Fruit fly (Drosophila melanogaster) whole organism, embryonic: Measurements from ENCODE around the gene RpS28-like.

Source experiments
- Ada2b ChIP-seq: fragments of 200-800 bp; sonication (Bioruptor generic); IDR thresholded peaks from 2 replicates; pipeline ENCODE4 v1.3.6; 2022; ENCODE audit warnings: missing biosample characterization, missing genetic modification characterization
- Bgb ChIP-seq: fragments of 200-800 bp; sonication (Bioruptor generic); IDR thresholded peaks from 2 replicates; pipeline ENCODE4 v1.3.6; 2022; ENCODE audit warnings: missing biosample characterization, missing genetic modification characterization; ENCODE audit not compliant: partially characterized antibody
- CG10462 ChIP-seq: fragments of 200-800 bp; sonication (Bioruptor generic); optimal IDR thresholded peaks from 2 replicates; lab custom pipeline; 2016; ENCODE audit warnings: missing biosample characterization, missing genetic modification characterization
- CG11695 ChIP-seq: fragments of 200-800 bp; sonication (Bioruptor generic); IDR thresholded peaks from 3 replicates; pipeline ENCODE4 v1.3.6; 2022; ENCODE audit warnings: missing biosample characterization, missing genetic modification characterization
- CG14014 ChIP-seq: fragments of 200-800 bp; sonication (Bioruptor generic); IDR thresholded peaks from 2 replicates; pipeline ENCODE4 v1.3.6; 2022; ENCODE audit warnings: missing biosample characterization, missing genetic modification characterization
- CG15269 ChIP-seq: fragments of 200-800 bp; sonication (Bioruptor generic); optimal IDR thresholded peaks from 2 replicates; lab custom pipeline; 2018; ENCODE audit warnings: missing biosample characterization, mild to moderate bottlenecking, missing genetic modification characterization, moderate library complexity
- CG15514 ChIP-seq: fragments of 200-800 bp; sonication (Bioruptor generic); optimal IDR thresholded peaks from 3 replicates; lab custom pipeline; 2017; ENCODE audit warnings: missing biosample characterization, missing genetic modification characterization, mild to moderate bottlenecking, moderate library complexity, missing genetic modification reagents
- CG15696 ChIP-seq: fragments of 200-800 bp; sonication (Bioruptor generic); optimal IDR thresholded peaks from 2 replicates; lab custom pipeline; 2019; ENCODE audit warnings: missing biosample characterization, mild to moderate bottlenecking, missing genetic modification characterization, moderate library complexity
- CG1603 ChIP-seq: fragments of 200-800 bp; sonication (Bioruptor generic); optimal IDR thresholded peaks from 2 replicates; lab custom pipeline; 2019; ENCODE audit warnings: missing biosample characterization, mild to moderate bottlenecking, missing genetic modification characterization, moderate library complexity
- CG2120 ChIP-seq: fragments of 200-800 bp; sonication (Bioruptor generic); optimal IDR thresholded peaks from 3 replicates; lab custom pipeline; 2016; ENCODE audit warnings: missing biosample characterization, missing genetic modification characterization
- CG30403 ChIP-seq: fragments of 200-800 bp; sonication (Bioruptor generic); optimal IDR thresholded peaks from 3 replicates; lab custom pipeline; 2016; ENCODE audit warnings: missing biosample characterization, missing genetic modification characterization
- CG3726 ChIP-seq: fragments of 200-800 bp; sonication (Bioruptor generic); IDR thresholded peaks from 3 replicates; pipeline ENCODE4, ENCODE4 v1.3.6; 2022; ENCODE audit warnings: missing biosample characterization, missing genetic modification characterization
- CG4328 ChIP-seq: fragments of 200-800 bp; sonication (Bioruptor generic); optimal IDR thresholded peaks from 3 replicates; lab custom pipeline; 2017; ENCODE audit warnings: missing biosample characterization, missing genetic modification reagents, missing genetic modification characterization
- CG43689 ChIP-seq: fragments of 200-800 bp; sonication (Bioruptor generic); IDR thresholded peaks from 2 replicates; pipeline ENCODE4 v1.3.6; 2022; ENCODE audit warnings: missing biosample characterization, missing genetic modification characterization
- CG7372 ChIP-seq: fragments of 200-800 bp; sonication (Bioruptor generic); IDR thresholded peaks from 2 replicates; pipeline ENCODE4 v1.3.6; 2022; ENCODE audit warnings: missing biosample characterization, missing genetic modification characterization
- CG8290 ChIP-seq, 3 experiments: fragments of 200-800 bp; sonication (Bioruptor generic); optimal IDR thresholded peaks; 2 replicates each; lab custom pipeline; 2016 to 2019; ENCODE audit warnings: missing biosample characterization in 3 of 3, missing genetic modification characterization in 3 of 3, mild to moderate bottlenecking in 2 of 3, moderate library complexity in 1 of 3
- CG9727 ChIP-seq: fragments of 200-800 bp; sonication (Bioruptor generic); optimal IDR thresholded peaks from 3 replicates; lab custom pipeline; 2017; ENCODE audit warnings: missing biosample characterization, mild to moderate bottlenecking, missing genetic modification characterization
- CG9932 ChIP-seq: fragments of 200-800 bp; sonication (Bioruptor generic); IDR thresholded peaks from 2 replicates; pipeline ENCODE4 v1.3.6; 2022; ENCODE audit warnings: missing biosample characterization, missing genetic modification characterization
- D19A ChIP-seq: fragments of 200-800 bp; optimal IDR thresholded peaks from 3 replicates; lab custom pipeline; 2019; ENCODE audit warnings: missing biosample characterization, mild to moderate bottlenecking, missing genetic modification characterization, moderate library complexity
- Doc2 ChIP-seq: fragments of 200-800 bp; sonication (Bioruptor generic); IDR thresholded peaks from 2 replicates; pipeline ENCODE4 v1.3.6; 2022; ENCODE audit warnings: missing biosample characterization, missing genetic modification characterization
- Drgx ChIP-seq: fragments of 200-800 bp; sonication (Bioruptor generic); IDR thresholded peaks from 2 replicates; pipeline ENCODE4 v1.3.6; 2022; ENCODE audit warnings: missing biosample characterization, missing genetic modification characterization
- Ets65A ChIP-seq: fragments of 200-800 bp; sonication (Bioruptor generic); peaks from one replicate; lab custom pipeline; 2016; ENCODE audit warnings: missing biosample characterization, missing genetic modification characterization
- HHEX ChIP-seq: fragments of 200-800 bp; sonication (Bioruptor generic); optimal IDR thresholded peaks from 3 replicates; lab custom pipeline; 2017; ENCODE audit warnings: missing biosample characterization, mild to moderate bottlenecking, missing genetic modification characterization, missing genetic modification reagents
- HLH3B ChIP-seq: fragments of 200-800 bp; sonication (Bioruptor generic); IDR thresholded peaks from 2 replicates; pipeline ENCODE4 v1.3.6; 2022; ENCODE audit warnings: missing biosample characterization, missing genetic modification characterization
- Hr51 ChIP-seq, 2 experiments: fragments of 200-800 bp; sonication (Bioruptor generic); optimal IDR thresholded peaks; 2 replicates in 1 of 2; 3 replicates in 1 of 2; lab custom pipeline; 2016 to 2018; ENCODE audit warnings: missing biosample characterization in 2 of 2, missing genetic modification characterization in 2 of 2, mild to moderate bottlenecking in 1 of 2, moderate library complexity in 1 of 2
- Jarid2 ChIP-seq: fragments of 200-800 bp; sonication (Bioruptor generic); optimal IDR thresholded peaks from 3 replicates; lab custom pipeline; 2017; ENCODE audit warnings: mild to moderate bottlenecking, missing biosample characterization, missing genetic modification reagents, missing genetic modification characterization
- Med ChIP-seq: fragments of 200-800 bp; sonication (Bioruptor generic); peaks from one replicate; lab custom pipeline; 2016; ENCODE audit warnings: missing biosample characterization, missing genetic modification characterization, mild to moderate bottlenecking, inconsistent platforms, moderate library complexity
- Meics ChIP-seq: fragments of 200-800 bp; sonication (Bioruptor generic); optimal IDR thresholded peaks from 2 replicates; lab custom pipeline; 2017; ENCODE audit warnings: missing biosample characterization, mild to moderate bottlenecking, missing genetic modification characterization
- Poxn ChIP-seq: fragments of 200-800 bp; sonication (Bioruptor generic); IDR thresholded peaks from 2 replicates; pipeline ENCODE4 v1.3.6; 2022; ENCODE audit warnings: missing biosample characterization, missing genetic modification characterization
- Rfx ChIP-seq: fragments of 200-800 bp; sonication (Bioruptor generic); IDR thresholded peaks from 2 replicates; pipeline ENCODE4 v1.3.6; 2022; ENCODE audit warnings: missing biosample characterization, missing genetic modification characterization
- Sox102F ChIP-seq: fragments of 200-800 bp; sonication (Bioruptor generic); optimal IDR thresholded peaks from 2 replicates; lab custom pipeline; 2018; ENCODE audit warnings: missing biosample characterization, mild to moderate bottlenecking, missing genetic modification characterization, moderate library complexity
- ato ChIP-seq: fragments of 200-800 bp; sonication (Bioruptor generic); IDR thresholded peaks from 2 replicates; pipeline ENCODE4 v1.3.6; 2022; ENCODE audit warnings: missing biosample characterization, missing genetic modification characterization; ENCODE audit not compliant: partially characterized antibody
- dmrt99B ChIP-seq: fragments of 200-800 bp; sonication (Bioruptor generic); optimal IDR thresholded peaks from 2 replicates; lab custom pipeline; 2018; ENCODE audit warnings: missing biosample characterization, mild to moderate bottlenecking, missing genetic modification characterization, moderate library complexity
- fru ChIP-seq: fragments of >200 bp; optimal IDR thresholded peaks from 2 replicates; lab custom pipeline; 2017
- gem ChIP-seq: fragments of 200-800 bp; sonication (Bioruptor generic); optimal IDR thresholded peaks from 2 replicates; lab custom pipeline; 2019; ENCODE audit warnings: missing biosample characterization, mild to moderate bottlenecking, missing genetic modification characterization, moderate library complexity
- ind ChIP-seq: fragments of 200-800 bp; sonication (Bioruptor generic); optimal IDR thresholded peaks from 3 replicates; lab custom pipeline; 2016; ENCODE audit warnings: missing biosample characterization, missing genetic modification characterization
- jumu ChIP-seq: fragments of 200-800 bp; sonication (Bioruptor generic); optimal IDR thresholded peaks from 3 replicates; lab custom pipeline; 2016; ENCODE audit warnings: missing biosample characterization, missing genetic modification characterization
- lmd ChIP-seq: fragments of 200-800 bp; sonication (Bioruptor generic); IDR thresholded peaks from 2 replicates; pipeline ENCODE4 v1.3.6; 2022; ENCODE audit warnings: missing biosample characterization, missing genetic modification characterization
- nerfin-1 ChIP-seq: fragments of 200-800 bp; sonication (Bioruptor generic); optimal IDR thresholded peaks from 3 replicates; lab custom pipeline; 2019; ENCODE audit warnings: missing biosample characterization, mild to moderate bottlenecking, missing genetic modification characterization, moderate library complexity
- nmo ChIP-seq: fragments of 200-800 bp; sonication (Bioruptor generic); optimal IDR thresholded peaks from 2 replicates; lab custom pipeline; 2018; ENCODE audit warnings: missing biosample characterization, mild to moderate bottlenecking, missing genetic modification characterization, moderate library complexity
- phol ChIP-seq: fragments of 200-800 bp; sonication (Bioruptor generic); optimal IDR thresholded peaks from 3 replicates; lab custom pipeline; 2018; ENCODE audit warnings: missing biosample characterization, mild to moderate bottlenecking, missing genetic modification characterization, moderate library complexity
- prd ChIP-seq, 3 experiments: fragments of >200 bp in 2 of 3; fragments of 200-800 bp in 1 of 3; sonication (Bioruptor generic) in 1 of 3; optimal IDR thresholded peaks in 2 of 3; IDR thresholded peaks in 1 of 3; 2 replicates in 2 of 3; 3 replicates in 1 of 3; pipeline versions ENCODE4 v1.3.6 to Lab custom; 2017 to 2022; ENCODE audit warnings: missing biosample characterization in 1 of 3, missing genetic modification characterization in 1 of 3
- pum ChIP-seq: fragments of 200-800 bp; sonication (Bioruptor generic); optimal IDR thresholded peaks from 2 replicates; lab custom pipeline; 2016; ENCODE audit warnings: missing biosample characterization, missing genetic modification characterization
- row ChIP-seq: fragments of 200-800 bp; sonication (Bioruptor generic); IDR thresholded peaks from 3 replicates; pipeline ENCODE4 v1.3.6; 2022; ENCODE audit warnings: missing biosample characterization, missing genetic modification characterization
- slbo ChIP-seq: fragments of 200-800 bp; sonication (Bioruptor generic); IDR thresholded peaks from 2 replicates; pipeline ENCODE4 v1.3.6; 2022; ENCODE audit warnings: missing biosample characterization, missing genetic modification characterization
- vvl ChIP-seq: fragments of 200-800 bp; sonication (Bioruptor generic); IDR thresholded peaks from 2 replicates; pipeline ENCODE4 v1.3.6; 2022; ENCODE audit warnings: missing biosample characterization, missing genetic modification characterization
- zen ChIP-seq: fragments of 200-800 bp; sonication (Bioruptor generic); optimal IDR thresholded peaks from 3 replicates; lab custom pipeline; 2018; ENCODE audit warnings: missing biosample characterization, mild to moderate bottlenecking, missing genetic modification characterization, moderate library complexity

RpS28-like gene

DNA sequence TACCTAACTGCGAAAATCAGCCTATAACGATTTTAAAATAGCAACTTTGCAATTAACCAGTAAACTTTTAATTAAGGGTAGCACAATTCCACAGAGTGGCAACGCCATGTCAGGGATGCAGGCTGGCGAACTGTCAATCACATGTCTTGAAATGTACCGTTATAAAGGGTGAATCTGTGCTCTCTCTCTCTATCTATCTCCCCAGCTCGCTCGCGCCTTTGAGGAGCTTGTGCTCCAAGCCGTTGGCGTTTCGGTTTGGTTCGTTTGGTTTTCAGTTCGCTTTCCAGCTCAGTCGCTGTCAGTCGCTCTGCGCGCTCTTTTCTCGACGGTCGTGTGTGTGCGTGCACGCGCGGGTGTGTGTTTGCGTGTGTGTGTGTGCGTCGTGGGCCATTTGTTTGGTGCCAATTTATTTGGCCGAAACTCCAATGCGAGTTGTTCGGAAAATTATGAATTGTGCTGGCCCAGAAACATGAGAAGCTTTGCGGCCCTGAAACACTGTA lies 662 bp downstream of the RpS28-like start, which contains the start of gene numb (continued):
- TF ChIP-seq zen (tag; lab: Kevin White, UChicago) (peak; percentile 9), nmo (GFP tag; lab: Kevin White, UChicago) (no peak), CG43689 (GFP tag; lab: Robert Waterston, UW) (no peak), Jarid2 (GFP tag; lab: Kevin White, UChicago) (peak; percentile 79), CG4328 (no peak), Poxn (GFP tag; lab: Robert Waterston, UW) (no peak), CG15514 (GFP tag; lab: Kevin White, UChicago) (peak; percentile 74), CG10462 (GFP tag; lab: Kevin White, UChicago) (peak; percentile 41), Bgb (peak; percentile 53), HHEX (peak; percentile 16), CG15696 (no peak)

DNA sequence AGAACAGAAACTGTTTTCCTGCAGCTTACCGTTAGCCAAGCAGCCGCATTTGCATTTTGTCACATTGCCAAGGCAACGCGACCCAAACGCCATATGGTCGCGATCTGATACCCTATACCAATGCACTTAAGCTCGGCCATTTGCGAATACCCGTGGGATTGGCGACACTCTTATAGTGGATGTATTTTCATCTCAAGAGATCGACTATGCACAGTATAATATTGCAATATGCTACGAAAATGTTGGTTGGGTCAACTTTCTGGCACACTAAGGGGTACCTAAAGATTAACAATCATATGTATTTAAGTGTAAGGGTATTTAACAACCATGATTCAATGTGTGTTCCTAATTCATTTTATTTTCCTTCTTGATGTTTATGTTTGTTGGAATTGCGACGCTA lies 1.6 kb downstream of the RpS28-like start:
- TF ChIP-seq CG15269 (tag; lab: Kevin White, UChicago), result peak; percentile 5
- peak; percentile 0 for TF ChIP-seq CG9727
- TF ChIP-seq gem (tag; lab: Kevin White, UChicago), result peak; percentile 31
- peak; percentile 55 for TF ChIP-seq Rfx (GFP tag; lab: Robert Waterston, UW)
- peak in 1 of 2 experiments; percentile 6 for TF ChIP-seq Hr51 (GFP tag; optimal IDR thresholded peaks at IDR 0.05; lab: Kevin White, UChicago)
- TF ChIP-seq row (GFP tag; lab: Robert Waterston, UW), result peak; percentile 53
- 0 out of 2 replicates have a peak, but pooled peaks have one; percentile 14 for TF ChIP-seq CG14014 (GFP tag; lab: Robert Waterston, UW)
- peak; percentile 14; the same call in 1 of the 2 replicates for TF ChIP-seq CG9932
- peak; percentile 2 for TF ChIP-seq phol (tag; lab: Kevin White, UChicago)
- peak; percentile 4; the same call in 1 of the 2 replicates for TF ChIP-seq Ada2b (GFP tag; lab: Robert Waterston, UW)
- TF ChIP-seq Ets65A, result peak; percentile 81
- TF ChIP-seq Drgx (GFP tag; lab: Robert Waterston, UW), result 0 out of 2 replicates have a peak, but pooled peaks have one; percentile 31
- TF ChIP-seq CG11695 (GFP tag; lab: Robert Waterston, UW), result 0 out of 3 replicates have a peak, but pooled peaks have one; percentile 12
- no peak for TF ChIP-seq CG8290 (GFP tag; optimal IDR thresholded peaks at IDR 0.05; lab: Kevin White, UChicago)
- peak in 1 of 2 experiments; percentile 40 for TF ChIP-seq CG8290 (tag; optimal IDR thresholded peaks at IDR 0.05; lab: Kevin White, UChicago)
- TF ChIP-seq dmrt99B (tag; lab: Kevin White, UChicago), result peak; percentile 1
- 0 out of 2 replicates have a peak, but pooled peaks have one; percentile 20 for TF ChIP-seq CG7372
- TF ChIP-seq CG30403, result no peak
- peak; percentile 86 for TF ChIP-seq D19A
- TF ChIP-seq HLH3B (GFP tag; lab: Robert Waterston, UW), result 0 out of 2 replicates have a peak, but pooled peaks have one; percentile 19
- TF ChIP-seq CG2120 (GFP tag; lab: Kevin White, UChicago), result peak; percentile 17
- peak; percentile 84 for TF ChIP-seq Med (GFP tag; lab: Kevin White, UChicago)
- 0 out of 2 replicates have a peak, but pooled peaks have one; percentile 30 for TF ChIP-seq lmd
- peak; percentile 18 for TF ChIP-seq Meics (GFP tag; lab: Kevin White, UChicago)
- no peak for TF ChIP-seq Doc2 (GFP tag; lab: Robert Waterston, UW)
- peak; percentile 62 for TF ChIP-seq nerfin-1
- peak; percentile 7 for TF ChIP-seq CG1603
- TF ChIP-seq jumu (GFP tag; lab: Kevin White, UChicago), result no peak
- TF ChIP-seq vvl (GFP tag; lab: Robert Waterston, UW), result 0 out of 2 replicates have a peak, but pooled peaks have one; percentile 42
- 0 out of 3 replicates have a peak, but pooled peaks have one; percentile 52 for TF ChIP-seq CG3726
- TF ChIP-seq Sox102F (GFP tag; lab: Kevin White, UChicago), result peak; percentile 7
- no peak for TF ChIP-seq prd (optimal IDR thresholded peaks at IDR 0.05; lab: Kevin White, UChicago)
- 0 out of 3 replicates have a peak, but pooled peaks have one; percentile 24 for TF ChIP-seq prd (GFP tag; IDR thresholded peaks at IDR 0.05; lab: Robert Waterston, UW)
- TF ChIP-seq CG43689 (GFP tag; lab: Robert Waterston, UW), result peak; percentile 27; the same call in 1 of the 2 replicates
- TF ChIP-seq ato (GFP tag; lab: Robert Waterston, UW), result no peak
- peak; percentile 0 for TF ChIP-seq ind (GFP tag; lab: Kevin White, UChicago)
- no peak for TF ChIP-seq fru (lab: Kevin White, UChicago)
- TF ChIP-seq slbo, result peak; percentile 51
- no peak for TF ChIP-seq pum (GFP tag; lab: Kevin White, UChicago)
